Worm (Caenorhabditis elegans): ENCODE measurements around the gene fbxa-151.

- TF ChIP-seq him-1 (tag; optimal IDR thresholded peaks at IDR 0.05) (no peak), W03F9.2 (tag; optimal IDR thresholded peaks at IDR 0.05) (no peak), dao-5 (tag; optimal IDR thresholded peaks at IDR 0.05) (no peak)
Observed at ce11 chrIII:1308209-1308608, 41.5 kb upstream of the fbxa-151 start, which contains the start of gene fbxa-79.
